Worm (Caenorhabditis elegans) whole organism, L4 larva: ENCODE measurements around the gene F41G3.20.

Source experiments
- D1046.2 ChIP-seq: fragments of 200-800 bp; sonication (Bioruptor generic); IDR thresholded peaks from 2 replicates; pipeline ENCODE4 v1.3.6; 2022; ENCODE audit warnings: missing genetic modification characterization, missing compliant biosample characterization
- F10B5.3 ChIP-seq: sonication (generic microtip); optimal IDR thresholded peaks from 2 replicates; lab custom pipeline; 2016; ENCODE audit warnings: mild to moderate bottlenecking, missing genetic modification characterization, missing compliant biosample characterization
- T26A8.4 ChIP-seq: fragments of 200-800 bp; sonication (Bioruptor generic); IDR thresholded peaks from 2 replicates; pipeline ENCODE4 v1.3.6; 2022; ENCODE audit warnings: missing genetic modification characterization, missing compliant biosample characterization
- Y105C5A.15 ChIP-seq: fragments of 200-800 bp; sonication (Bioruptor generic); IDR thresholded peaks from 2 replicates; pipeline ENCODE4 v1.3.6; 2022; ENCODE audit warnings: missing genetic modification characterization, missing compliant biosample characterization
- Y48G9A.11 ChIP-seq: fragments of 200-800 bp; sonication (Bioruptor generic); IDR thresholded peaks from 2 replicates; pipeline ENCODE4 v1.3.6; 2022; ENCODE audit warnings: missing genetic modification reagents, missing genetic modification characterization, missing compliant biosample characterization
- Y5F2A.4 ChIP-seq: fragments of 200-800 bp; sonication (Bioruptor generic); optimal IDR thresholded peaks from 2 replicates; lab custom pipeline; 2018; ENCODE audit warnings: mild to moderate bottlenecking, missing genetic modification characterization, missing compliant biosample characterization
- ZK337.2 ChIP-seq: fragments of 200-800 bp; sonication (Bioruptor generic); IDR thresholded peaks from 2 replicates; pipeline ENCODE4 v1.3.6; 2022; ENCODE audit warnings: missing genetic modification reagents, missing genetic modification characterization, missing compliant biosample characterization
- ZK546.5 ChIP-seq, 2 experiments: sonication (generic microtip); optimal IDR thresholded peaks; 2 replicates each; lab custom pipeline; 2017; ENCODE audit warnings: missing biosample characterization in 2 of 2, missing genetic modification characterization in 2 of 2
- arid-1 ChIP-seq: fragments of 200-800 bp; sonication (Bioruptor generic); conservative IDR thresholded peaks from 2 replicates; pipeline ENCODE4 v1.3.6; 2022; ENCODE audit warnings: missing genetic modification reagents, missing genetic modification characterization, missing compliant biosample characterization
- attf-4 ChIP-seq: sonication (generic microtip); optimal IDR thresholded peaks from 3 replicates; lab custom pipeline; 2017; ENCODE audit warnings: missing biosample characterization, missing genetic modification characterization
- ceh-20 ChIP-seq: fragments of 200-800 bp; sonication (Bioruptor generic); IDR thresholded peaks from 2 replicates; pipeline ENCODE4 v1.3.6; 2022; ENCODE audit warnings: missing genetic modification reagents, missing genetic modification characterization, missing compliant biosample characterization
- ceh-44 ChIP-seq: fragments of 200-800 bp; sonication (Bioruptor generic); IDR thresholded peaks from 2 replicates; pipeline ENCODE4 v1.3.6; 2022; ENCODE audit warnings: missing genetic modification reagents, missing genetic modification characterization, missing compliant biosample characterization
- ceh-62 ChIP-seq: sonication (generic microtip); optimal IDR thresholded peaks from 2 replicates; lab custom pipeline; 2017; ENCODE audit warnings: missing biosample characterization, missing genetic modification characterization
- ceh-82 ChIP-seq: sonication (generic microtip); optimal IDR thresholded peaks from 2 replicates; lab custom pipeline; 2017; ENCODE audit warnings: missing biosample characterization, missing genetic modification characterization
- daf-12 ChIP-seq: fragments of 150-350 bp; optimal IDR thresholded peaks from 2 replicates; lab custom pipeline; 2014; ENCODE audit warnings: missing biosample characterization, missing genetic modification reagents, missing genetic modification characterization
- daf-8 ChIP-seq: fragments of 200-800 bp; sonication (Bioruptor generic); IDR thresholded peaks from 2 replicates; pipeline ENCODE4 v1.3.6; 2022; ENCODE audit warnings: missing genetic modification characterization, missing compliant biosample characterization
- dmd-6 ChIP-seq: fragments of 200-800 bp; sonication (Bioruptor generic); IDR thresholded peaks from 2 replicates; pipeline ENCODE4 v1.3.6; 2022; ENCODE audit warnings: missing genetic modification reagents, missing genetic modification characterization, missing compliant biosample characterization
- dmd-8 ChIP-seq: fragments of 200-800 bp; sonication (Bioruptor generic); IDR thresholded peaks from 2 replicates; pipeline ENCODE4 v1.3.6; 2022; ENCODE audit warnings: missing genetic modification characterization, missing compliant biosample characterization
- dmd-9 ChIP-seq: fragments of 200-800 bp; sonication (Bioruptor generic); IDR thresholded peaks from 2 replicates; pipeline ENCODE4 v1.3.6; 2022; ENCODE audit warnings: missing genetic modification reagents, missing genetic modification characterization, missing compliant biosample characterization
- dpl-1 ChIP-seq: fragments of 150-350 bp; optimal IDR thresholded peaks from 2 replicates; lab custom pipeline; 2014; ENCODE audit warnings: missing biosample characterization, missing genetic modification reagents, missing genetic modification characterization
- egl-27 ChIP-seq: sonication (generic microtip); optimal IDR thresholded peaks from 3 replicates; lab custom pipeline; 2017; ENCODE audit warnings: missing biosample characterization, missing genetic modification reagents, missing genetic modification characterization
- hif-1 ChIP-seq, 2 experiments: sonication (generic microtip); optimal IDR thresholded peaks; 2 replicates each; lab custom pipeline; 2016 to 2017; ENCODE audit warnings: missing compliant biosample characterization in 2 of 2, missing genetic modification characterization in 2 of 2, missing genetic modification reagents in 2 of 2, missing genotype in 2 of 2, mild to moderate bottlenecking in 1 of 2
- hmg-1.1 ChIP-seq: fragments of 200-800 bp; sonication (Bioruptor generic); IDR thresholded peaks from 2 replicates; pipeline ENCODE4 v1.3.6; 2022; ENCODE audit warnings: missing genetic modification reagents, missing genetic modification characterization, missing compliant biosample characterization
- jun-1 ChIP-seq: fragments of 150-350 bp; optimal IDR thresholded peaks from 2 replicates; lab custom pipeline; 2014; ENCODE audit warnings: missing biosample characterization, missing genetic modification reagents, missing genetic modification characterization
- lin-1 ChIP-seq: fragments of 200-800 bp; sonication (Bioruptor generic); IDR thresholded peaks from 2 replicates; pipeline ENCODE4 v1.3.6; 2022; ENCODE audit warnings: missing genetic modification reagents, missing genetic modification characterization, missing compliant biosample characterization
- lin-39 ChIP-seq: fragments of 150-350 bp; optimal IDR thresholded peaks from 2 replicates; lab custom pipeline; 2014; ENCODE audit warnings: missing biosample characterization, missing genetic modification reagents, missing genetic modification characterization
- lir-3 ChIP-seq: sonication (generic microtip); optimal IDR thresholded peaks from 2 replicates; lab custom pipeline; 2016; ENCODE audit warnings: mild to moderate bottlenecking, missing genetic modification characterization, missing compliant biosample characterization
- lsy-2 ChIP-seq, 2 experiments: fragments of 150-350 bp in 1 of 2; sonication (generic microtip) in 1 of 2; optimal IDR thresholded peaks; 2 replicates each; lab custom pipeline; 2014 to 2017; ENCODE audit warnings: missing biosample characterization in 2 of 2, missing genetic modification characterization in 2 of 2
- mep-1 ChIP-seq: fragments of 150-350 bp; sonication (generic microtip); optimal IDR thresholded peaks from 3 replicates; lab custom pipeline; 2014; ENCODE audit warnings: missing biosample characterization, missing genetic modification characterization
- mes-2 ChIP-seq: sonication (generic microtip); optimal IDR thresholded peaks from 2 replicates; lab custom pipeline; 2016; ENCODE audit warnings: missing genotype, mild to moderate bottlenecking, missing genetic modification characterization, missing compliant biosample characterization; ENCODE audit not compliant: poor library complexity, severe bottlenecking
- mxl-3 ChIP-seq: fragments of 200-800 bp; sonication (Bioruptor generic); optimal IDR thresholded peaks from 2 replicates; lab custom pipeline; 2018; ENCODE audit warnings: mild to moderate bottlenecking, missing genetic modification characterization, missing compliant biosample characterization
- nhr-102 ChIP-seq: sonication (generic microtip); optimal IDR thresholded peaks from 2 replicates; lab custom pipeline; 2016; ENCODE audit warnings: mild to moderate bottlenecking, missing genetic modification characterization, moderate library complexity, missing compliant biosample characterization
- nhr-11 ChIP-seq: fragments of 150-350 bp; optimal IDR thresholded peaks from 2 replicates; lab custom pipeline; 2014; ENCODE audit warnings: missing biosample characterization, missing genetic modification characterization
- nhr-41 ChIP-seq: fragments of 200-800 bp; sonication (Bioruptor generic); IDR thresholded peaks from 2 replicates; pipeline ENCODE4 v1.3.6; 2022; ENCODE audit warnings: missing genetic modification reagents, missing genetic modification characterization, missing compliant biosample characterization
- nhr-42 ChIP-seq: fragments of 200-800 bp; sonication (Bioruptor generic); IDR thresholded peaks from 2 replicates; pipeline ENCODE4 v1.3.6; 2022; ENCODE audit warnings: missing genetic modification characterization, missing compliant biosample characterization
- pha-4 ChIP-seq, 2 experiments: fragments of 150-350 bp in 1 of 2; fragments of 200-800 bp in 1 of 2; sonication (Bioruptor generic) in 1 of 2; IDR thresholded peaks in 1 of 2; optimal IDR thresholded peaks in 1 of 2; 2 replicates each; pipeline versions ENCODE4 v1.3.6 to Lab custom; 2014 to 2022; ENCODE audit warnings: missing genetic modification characterization in 2 of 2, missing genetic modification reagents in 2 of 2, missing biosample characterization in 1 of 2, missing compliant biosample characterization in 1 of 2
- pqm-1 ChIP-seq: sonication (generic microtip); optimal IDR thresholded peaks from 2 replicates; lab custom pipeline; 2017; ENCODE audit warnings: missing biosample characterization, missing genetic modification characterization
- saeg-2 ChIP-seq: fragments of 200-800 bp; sonication (Bioruptor generic); IDR thresholded peaks from 2 replicates; pipeline ENCODE4 v1.3.6; 2022; ENCODE audit warnings: missing genetic modification reagents, missing genetic modification characterization, missing compliant biosample characterization
- sdz-12 ChIP-seq: fragments of 200-800 bp; sonication (Bioruptor generic); optimal IDR thresholded peaks from 2 replicates; lab custom pipeline; 2018; ENCODE audit warnings: mild to moderate bottlenecking, missing genetic modification characterization, missing compliant biosample characterization
- snpc-4 ChIP-seq: fragments of 150-350 bp; optimal IDR thresholded peaks from 2 replicates; lab custom pipeline; 2014; ENCODE audit warnings: missing biosample characterization, missing genetic modification characterization
- spr-1 ChIP-seq: sonication (generic microtip); optimal IDR thresholded peaks from 2 replicates; lab custom pipeline; 2016; ENCODE audit warnings: mild to moderate bottlenecking, missing genetic modification characterization, missing compliant biosample characterization
- tra-1 ChIP-seq: fragments of 200-800 bp; sonication (Bioruptor generic); IDR thresholded peaks from 2 replicates; pipeline ENCODE4 v1.3.6; 2022; ENCODE audit warnings: missing genetic modification reagents, missing genetic modification characterization, missing compliant biosample characterization
- unc-130 ChIP-seq: sonication (generic microtip); optimal IDR thresholded peaks from 2 replicates; lab custom pipeline; 2016; ENCODE audit warnings: missing genetic modification reagents, missing genetic modification characterization, missing compliant biosample characterization
- unc-62 ChIP-seq, 3 experiments: fragments of 150-350 bp in 1 of 3; sonication (generic microtip); optimal IDR thresholded peaks in 2 of 3; peaks in 1 of 3; 1 replicate in 1 of 3; 2 replicates in 2 of 3; lab custom pipeline; 2014 to 2017; ENCODE audit warnings: missing biosample characterization in 3 of 3, missing genetic modification characterization in 3 of 3, missing genetic modification reagents in 3 of 3, missing genotype in 1 of 3
- vab-7 ChIP-seq: fragments of 200-800 bp; sonication (Bioruptor generic); IDR thresholded peaks from 2 replicates; pipeline ENCODE4 v1.3.6; 2022; ENCODE audit warnings: missing genetic modification reagents, missing genetic modification characterization, missing compliant biosample characterization
- zfp-3 ChIP-seq: fragments of 200-800 bp; sonication (Bioruptor generic); conservative IDR thresholded peaks from 2 replicates; pipeline ENCODE4 v1.3.6; 2022; ENCODE audit warnings: missing genetic modification reagents, missing genetic modification characterization, missing compliant biosample characterization
- zip-11 ChIP-seq: fragments of 200-800 bp; sonication (Bioruptor generic); IDR thresholded peaks from 2 replicates; pipeline ENCODE4 v1.3.6; 2022; ENCODE audit warnings: missing genetic modification characterization, missing compliant biosample characterization

Gene F41G3.20

DNA sequence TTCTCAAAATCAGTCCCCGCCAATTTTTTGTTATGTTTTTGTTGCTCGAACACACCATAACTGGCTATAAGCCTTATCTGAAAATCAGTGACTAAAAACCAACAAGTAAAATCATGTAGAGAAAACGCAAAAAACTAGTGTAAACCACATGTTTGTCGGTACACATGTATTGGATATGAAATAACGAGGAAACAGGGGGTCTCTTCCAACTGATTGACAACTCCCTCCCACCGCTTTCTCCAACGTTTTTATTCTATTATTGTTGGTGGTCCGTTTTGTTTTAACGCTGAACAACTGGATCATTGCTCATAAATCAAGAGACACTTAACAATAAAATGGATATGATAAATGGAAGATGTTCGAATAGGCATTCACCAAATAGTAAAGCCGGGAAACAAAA lies 24.0 kb downstream of the F41G3.20 start:
- no peak for TF ChIP-seq ZK337.2 (GFP tag; lab: Robert Waterston, UW)
- peak in 1 of 2 experiments; percentile 69 for TF ChIP-seq unc-62 (GFP tag; optimal IDR thresholded peaks at IDR 0.05 in 1 of 2; lab: Kevin White, UChicago)
- TF ChIP-seq unc-62 (tag; optimal IDR thresholded peaks at IDR 0.05; lab: Kevin White, UChicago): no peak
- no peak for TF ChIP-seq nhr-102 (tag; lab: Kevin White, UChicago)

DNA sequence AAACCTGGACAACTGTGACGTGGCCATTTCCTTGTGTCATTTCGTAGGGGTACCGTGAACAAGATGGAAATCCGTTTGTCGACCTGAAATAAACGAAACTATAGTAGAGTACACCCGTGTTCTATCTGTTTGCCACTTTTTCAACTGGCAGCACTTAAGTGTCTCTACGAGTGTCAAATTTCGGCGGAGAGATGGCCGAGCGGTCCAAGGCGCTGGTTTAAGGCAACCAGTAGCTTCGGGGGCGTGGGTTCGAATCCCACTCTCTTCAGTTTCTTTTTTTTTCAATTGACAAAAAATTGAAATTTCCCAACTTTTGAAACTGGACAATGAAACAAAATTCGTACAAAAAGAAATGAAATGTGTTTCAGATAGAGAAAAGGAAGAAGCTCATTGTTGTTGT lies 29.2 kb downstream of the F41G3.20 start:
- TF ChIP-seq ZK546.5 (tag; optimal IDR thresholded peaks at IDR 0.05; lab: Kevin White, UChicago) (no peak), hif-1 (tag; optimal IDR thresholded peaks at IDR 0.05; lab: Kevin White, UChicago) (peak in 1 of 2 experiments; percentile 4), jun-1 (tag; lab: Kevin White, UChicago) (no peak), Y105C5A.15 (GFP tag; lab: Robert Waterston, UW) (no peak), unc-130 (GFP tag; lab: Kevin White, UChicago) (peak; percentile 26), arid-1 (GFP tag; lab: Robert Waterston, UW) (peak; percentile 63; the same call in 1 of the 2 replicates), pha-4 (GFP tag; IDR thresholded peaks at IDR 0.05; lab: Robert Waterston, UW) (no peak; the same call in 1 of the 2 replicates), pha-4 (tag; optimal IDR thresholded peaks at IDR 0.05; lab: Kevin White, UChicago) (no peak), unc-62 (GFP tag; optimal IDR thresholded peaks at IDR 0.05 in 1 of 2; lab: Kevin White, UChicago) (no peak), unc-62 (tag; optimal IDR thresholded peaks at IDR 0.05; lab: Kevin White, UChicago) (no peak), nhr-41 (GFP tag; lab: Robert Waterston, UW) (peak; percentile 63; the same call in 1 of the 2 replicates), attf-4 (tag; lab: Kevin White, UChicago) (no peak), nhr-42 (GFP tag; lab: Robert Waterston, UW) (0 out of 2 replicates have a peak, but pooled peaks have one; percentile 18), saeg-2 (GFP tag; lab: Robert Waterston, UW) (0 out of 2 replicates have a peak, but pooled peaks have one; percentile 36), dpl-1 (GFP tag; lab: Kevin White, UChicago) (no peak), mxl-3 (peak; percentile 27), ceh-62 (tag; lab: Kevin White, UChicago) (no peak), F10B5.3 (tag; lab: Kevin White, UChicago) (no peak), ceh-82 (tag; lab: Kevin White, UChicago) (no peak), T26A8.4 (GFP tag; lab: Robert Waterston, UW) (no peak), Y5F2A.4 (GFP tag; lab: Kevin White, UChicago) (no peak), dmd-6 (GFP tag; lab: Robert Waterston, UW) (peak; percentile 43), Y48G9A.11 (no peak), dmd-9 (peak; percentile 59; the same call in 1 of the 2 replicates), vab-7 (GFP tag; lab: Robert Waterston, UW) (peak; percentile 72; the same call in 1 of the 2 replicates), zip-11 (GFP tag; lab: Robert Waterston, UW) (no peak), hmg-1.1 (GFP tag; lab: Robert Waterston, UW) (peak; percentile 68), spr-1 (tag; lab: Kevin White, UChicago) (peak; percentile 21), snpc-4 (no peak), nhr-11 (no peak), dmd-8 (GFP tag; lab: Robert Waterston, UW) (0 out of 2 replicates have a peak, but pooled peaks have one; percentile 71), lir-3 (tag; lab: Kevin White, UChicago) (no peak), mes-2 (tag; lab: Kevin White, UChicago) (peak; percentile 50), D1046.2 (no peak), pqm-1 (tag; lab: Kevin White, UChicago) (no peak), lsy-2 (tag; optimal IDR thresholded peaks at IDR 0.05; lab: Kevin White, UChicago) (peak in 1 of 2 experiments; percentile 3), lin-39 (tag; lab: Kevin White, UChicago) (no peak), daf-12 (no peak), ceh-20 (0 out of 2 replicates have a peak, but pooled peaks have one; percentile 48), zfp-3 (GFP tag; lab: Robert Waterston, UW) (no peak), egl-27 (tag; lab: Kevin White, UChicago) (no peak), lin-1 (no peak), sdz-12 (GFP tag; lab: Kevin White, UChicago) (no peak), daf-8 (GFP tag; lab: Robert Waterston, UW) (no peak), tra-1 (0 out of 2 replicates have a peak, but pooled peaks have one; percentile 33), mep-1 (tag; lab: Kevin White, UChicago) (peak; percentile 35), ceh-44 (GFP tag; lab: Robert Waterston, UW) (0 out of 2 replicates have a peak, but pooled peaks have one; percentile 23)
